Worm (Caenorhabditis elegans) whole organism, L4 larva: ENCODE data around the gene F54H5.14.

Experiments
- F49E8.2 ChIP-seq: sonication (generic microtip); optimal IDR thresholded peaks from 2 replicates; lab custom pipeline; 2016; ENCODE audit warnings: missing compliant biosample characterization, mild to moderate bottlenecking, missing genetic modification characterization, borderline replicate concordance
- ama-1 ChIP-seq: fragments of 150-350 bp; optimal IDR thresholded peaks from 2 replicates; lab custom pipeline; 2014; ENCODE audit warnings: inconsistent platforms, mixed read lengths
- ceh-28 ChIP-seq: fragments of 150-350 bp; optimal IDR thresholded peaks from 2 replicates; lab custom pipeline; 2014; ENCODE audit warnings: missing biosample characterization, missing genetic modification reagents, missing genetic modification characterization
- mdt-29 ChIP-seq: fragments of 200-800 bp; sonication (Bioruptor generic); IDR thresholded peaks from 2 replicates; pipeline ENCODE4 v1.3.6; 2022; ENCODE audit warnings: missing genetic modification reagents, missing genetic modification characterization, missing compliant biosample characterization
- nhr-237 ChIP-seq: sonication (generic microtip); optimal IDR thresholded peaks from 2 replicates; lab custom pipeline; 2017; ENCODE audit warnings: missing biosample characterization, missing genetic modification characterization
- nhr-28 ChIP-seq: fragments of 150-350 bp; optimal IDR thresholded peaks from 2 replicates; lab custom pipeline; 2014; ENCODE audit warnings: missing biosample characterization, missing genetic modification characterization
- nhr-42 ChIP-seq: fragments of 200-800 bp; sonication (Bioruptor generic); IDR thresholded peaks from 2 replicates; pipeline ENCODE4 v1.3.6; 2022; ENCODE audit warnings: missing genetic modification characterization, missing compliant biosample characterization
- tag-97 ChIP-seq: fragments of 200-800 bp; sonication (Bioruptor generic); IDR thresholded peaks from 2 replicates; pipeline ENCODE4 v1.3.6; 2022; ENCODE audit warnings: missing genetic modification characterization, missing compliant biosample characterization
- unc-62 ChIP-seq, 3 experiments: fragments of 150-350 bp in 1 of 3; sonication (generic microtip); optimal IDR thresholded peaks in 2 of 3; peaks in 1 of 3; 1 replicate in 1 of 3; 2 replicates in 2 of 3; lab custom pipeline; 2014 to 2017; ENCODE audit warnings: missing biosample characterization in 3 of 3, missing genetic modification characterization in 3 of 3, missing genetic modification reagents in 3 of 3, missing genotype in 1 of 3
- zip-2 ChIP-seq: fragments of 150-350 bp; optimal IDR thresholded peaks from 2 replicates; lab custom pipeline; 2014; ENCODE audit warnings: missing biosample characterization, missing genetic modification characterization

ce11 chrII:6658766-6659165 lies 33.6 kb upstream of the F54H5.14 start, which contains the start of gene T19D12.10:
- no peak for TF ChIP-seq nhr-237 (tag; lab: Kevin White, UChicago)
- TF ChIP-seq ama-1 (lab: Kevin White, UChicago): no peak
- TF ChIP-seq nhr-42 (GFP tag; lab: Robert Waterston, UW): no peak
- no peak for TF ChIP-seq tag-97 (GFP tag; lab: Robert Waterston, UW)
- TF ChIP-seq ceh-28 (tag; lab: Kevin White, UChicago): no peak
- TF ChIP-seq mdt-29 (GFP tag; lab: Robert Waterston, UW): no peak
- TF ChIP-seq zip-2 (tag; lab: Kevin White, UChicago): no peak
- peak in 1 of 2 experiments; percentile 42 for TF ChIP-seq unc-62 (GFP tag; optimal IDR thresholded peaks at IDR 0.05 in 1 of 2; lab: Kevin White, UChicago)
- TF ChIP-seq unc-62 (tag; optimal IDR thresholded peaks at IDR 0.05; lab: Kevin White, UChicago): no peak
- no peak for TF ChIP-seq nhr-28 (tag; lab: Kevin White, UChicago)
- no peak for TF ChIP-seq F49E8.2 (tag; lab: Kevin White, UChicago)
